Worm (Caenorhabditis elegans) whole organism, late embryonic: Measurements from ENCODE around the gene drr-1.

Experiments
- C08G9.2 ChIP-seq: sonication (generic microtip); optimal IDR thresholded peaks from 2 replicates; lab custom pipeline; 2016; ENCODE audit warnings: mild to moderate bottlenecking, missing genetic modification characterization, moderate library complexity, missing compliant biosample characterization
- C38D4.7 ChIP-seq: fragments of 200-800 bp; sonication (Bioruptor generic); optimal IDR thresholded peaks from 2 replicates; lab custom pipeline; 2018; ENCODE audit warnings: mild to moderate bottlenecking, missing genetic modification characterization, moderate library complexity, missing compliant biosample characterization
- F13H6.1 ChIP-seq: sonication (generic microtip); optimal IDR thresholded peaks from 2 replicates; lab custom pipeline; 2016; ENCODE audit warnings: missing genetic modification characterization, missing compliant biosample characterization
- K09A11.1 ChIP-seq: sonication (generic microtip); optimal IDR thresholded peaks from 2 replicates; lab custom pipeline; 2017; ENCODE audit warnings: antibody characterized with exemption, mild to moderate bottlenecking, missing genetic modification characterization, missing compliant biosample characterization; ENCODE audit not compliant: insufficient read depth
- ahr-1 ChIP-seq: sonication (generic microtip); optimal IDR thresholded peaks from 2 replicates; lab custom pipeline; 2016; ENCODE audit warnings: missing genetic modification characterization, missing compliant biosample characterization
- ama-1 ChIP-seq: fragments of 150-350 bp; optimal IDR thresholded peaks from 2 replicates; lab custom pipeline; 2014
- ceh-18 ChIP-seq: sonication (generic microtip); optimal IDR thresholded peaks from 2 replicates; lab custom pipeline; 2016; ENCODE audit warnings: missing genetic modification characterization, missing compliant biosample characterization
- ceh-30 ChIP-seq: fragments of 150-350 bp; optimal IDR thresholded peaks from 2 replicates; lab custom pipeline; 2014; ENCODE audit warnings: missing biosample characterization, missing genetic modification characterization
- ceh-31 ChIP-seq: sonication (generic microtip); optimal IDR thresholded peaks from 2 replicates; lab custom pipeline; 2016; ENCODE audit warnings: missing genetic modification characterization, missing compliant biosample characterization
- ceh-34 ChIP-seq: sonication (generic microtip); optimal IDR thresholded peaks from 2 replicates; lab custom pipeline; 2016; ENCODE audit warnings: mild to moderate bottlenecking, missing genetic modification characterization, missing compliant biosample characterization
- ceh-48 ChIP-seq: sonication (generic microtip); optimal IDR thresholded peaks from 2 replicates; lab custom pipeline; 2016; ENCODE audit warnings: missing genetic modification characterization, inconsistent platforms, missing compliant biosample characterization
- ceh-9 ChIP-seq: sonication (generic microtip); optimal IDR thresholded peaks from 2 replicates; lab custom pipeline; 2016; ENCODE audit warnings: mild to moderate bottlenecking, missing genetic modification characterization, inconsistent platforms, missing compliant biosample characterization
- dve-1 ChIP-seq: sonication (generic microtip); optimal IDR thresholded peaks from 2 replicates; lab custom pipeline; 2017; ENCODE audit warnings: antibody characterized with exemption, mild to moderate bottlenecking, missing genetic modification characterization, missing compliant biosample characterization
- elt-2 ChIP-seq: sonication (generic microtip); optimal IDR thresholded peaks from 2 replicates; lab custom pipeline; 2016; ENCODE audit warnings: missing genetic modification reagents, missing genetic modification characterization, missing compliant biosample characterization
- elt-4 ChIP-seq: sonication (generic microtip); optimal IDR thresholded peaks from 2 replicates; lab custom pipeline; 2016; ENCODE audit warnings: missing genetic modification characterization, missing compliant biosample characterization
- ets-4 ChIP-seq: sonication (generic microtip); optimal IDR thresholded peaks from 2 replicates; lab custom pipeline; 2016; ENCODE audit warnings: missing genetic modification characterization, missing compliant biosample characterization
- fkh-6 ChIP-seq: sonication (generic microtip); optimal IDR thresholded peaks from 2 replicates; lab custom pipeline; 2016; ENCODE audit warnings: missing genetic modification characterization, missing compliant biosample characterization
- hlh-30 ChIP-seq: sonication (generic microtip); optimal IDR thresholded peaks from 2 replicates; lab custom pipeline; 2017; ENCODE audit warnings: antibody characterized with exemption, missing genetic modification characterization, missing compliant biosample characterization; ENCODE audit not compliant: insufficient read depth
- hlh-6 ChIP-seq: sonication (generic microtip); optimal IDR thresholded peaks from 2 replicates; lab custom pipeline; 2016; ENCODE audit warnings: missing genotype, missing genetic modification characterization, missing compliant biosample characterization
- nfya-1 ChIP-seq: sonication (generic microtip); optimal IDR thresholded peaks from 2 replicates; lab custom pipeline; 2017; ENCODE audit warnings: missing genetic modification characterization, mild to moderate bottlenecking, missing compliant biosample characterization, antibody characterized with exemption, moderate library complexity
- pax-1 ChIP-seq: fragments of 150-350 bp; optimal IDR thresholded peaks from 2 replicates; lab custom pipeline; 2014; ENCODE audit warnings: missing biosample characterization, missing genetic modification characterization
- pha-4 ChIP-seq: fragments of 150-350 bp; optimal IDR thresholded peaks from 2 replicates; lab custom pipeline; 2018; ENCODE audit warnings: missing biosample characterization, missing genetic modification reagents, missing genetic modification characterization
- pqm-1 ChIP-seq: sonication (generic microtip); optimal IDR thresholded peaks from 2 replicates; lab custom pipeline; 2016; ENCODE audit warnings: missing genetic modification characterization, missing compliant biosample characterization
- pros-1 ChIP-seq: fragments of 150-350 bp; optimal IDR thresholded peaks from 2 replicates; lab custom pipeline; 2014; ENCODE audit warnings: missing biosample characterization, missing genetic modification reagents, missing genetic modification characterization
- ref-2 ChIP-seq: sonication (generic microtip); optimal IDR thresholded peaks from 2 replicates; lab custom pipeline; 2016; ENCODE audit warnings: missing genetic modification characterization, missing compliant biosample characterization
- rnt-1 ChIP-seq: sonication (generic microtip); optimal IDR thresholded peaks from 2 replicates; lab custom pipeline; 2016; ENCODE audit warnings: missing genetic modification characterization, missing compliant biosample characterization
- sdc-2 ChIP-seq: sonication (generic microtip); optimal IDR thresholded peaks from 2 replicates; lab custom pipeline; 2016; ENCODE audit warnings: missing genotype, missing genetic modification characterization, missing compliant biosample characterization
- syd-9 ChIP-seq: sonication (generic microtip); optimal IDR thresholded peaks from 2 replicates; lab custom pipeline; 2016; ENCODE audit warnings: mild to moderate bottlenecking, missing genetic modification characterization, moderate library complexity, missing compliant biosample characterization
- tbx-2 ChIP-seq: sonication (generic microtip); optimal IDR thresholded peaks from 2 replicates; lab custom pipeline; 2016; ENCODE audit warnings: missing genetic modification characterization, missing compliant biosample characterization
- ttx-3 ChIP-seq: sonication (generic microtip); optimal IDR thresholded peaks from 2 replicates; lab custom pipeline; 2016; ENCODE audit warnings: missing genetic modification reagents, missing genetic modification characterization, missing compliant biosample characterization
- unc-3 ChIP-seq, 2 experiments: fragments of 200-800 bp in 1 of 2; sonication (Bioruptor generic) in 1 of 2; sonication (generic microtip) in 1 of 2; conservative IDR thresholded peaks in 1 of 2; optimal IDR thresholded peaks in 1 of 2; 2 replicates each; pipeline versions ENCODE4 v1.3.6 to Lab custom; 2016 to 2022; ENCODE audit warnings: missing compliant biosample characterization in 2 of 2, missing genetic modification characterization in 2 of 2, missing genetic modification reagents in 1 of 2
- unc-42 ChIP-seq: sonication (generic microtip); optimal IDR thresholded peaks from 2 replicates; lab custom pipeline; 2016; ENCODE audit warnings: missing genotype, missing genetic modification characterization, missing compliant biosample characterization
- unc-55 ChIP-seq: sonication (generic microtip); optimal IDR thresholded peaks from 2 replicates; lab custom pipeline; 2017; ENCODE audit warnings: missing biosample characterization, missing genetic modification reagents, missing genetic modification characterization

drr-1 gene

ce11 chrII:13460592-13461395, 34.9 kb downstream of the drr-1 start, which contains the start of gene pqn-27:
pqn-27 (minus strand) TSS chrII:13460642.
- no peak for TF ChIP-seq C38D4.7 (GFP tag; lab: Kevin White, UChicago)
- TF ChIP-seq ceh-30 (tag; lab: Kevin White, UChicago) = peak; percentile 19
- peak; percentile 47 for TF ChIP-seq pax-1 (tag; lab: Kevin White, UChicago)
- TF ChIP-seq unc-3 (GFP tag; conservative IDR thresholded peaks at IDR 0.05; lab: Robert Waterston, UW) = no peak; the same call in 1 of the 2 replicates
- no peak for TF ChIP-seq unc-3 (tag; optimal IDR thresholded peaks at IDR 0.05; lab: Kevin White, UChicago)
- peak; percentile 37 for TF ChIP-seq nfya-1 (tag; lab: Kevin White, UChicago)
- peak; percentile 84 for TF ChIP-seq ama-1 (lab: Kevin White, UChicago)
- peak; percentile 18 for TF ChIP-seq dve-1 (tag; lab: Kevin White, UChicago)
- peak; percentile 30 for TF ChIP-seq unc-42
- peak; percentile 41 for TF ChIP-seq elt-2
- no peak for TF ChIP-seq fkh-6 (tag; lab: Kevin White, UChicago)

- peak; percentile 54 for TF ChIP-seq ceh-34 (tag; lab: Kevin White, UChicago)
- peak; percentile 72 for TF ChIP-seq ref-2
- peak; percentile 45 for TF ChIP-seq rnt-1
- TF ChIP-seq tbx-2 = peak; percentile 50
- peak; percentile 4 for TF ChIP-seq unc-55 (GFP tag; lab: Kevin White, UChicago)
- TF ChIP-seq ceh-9 (tag; lab: Kevin White, UChicago) = no peak
- peak; percentile 5 for TF ChIP-seq unc-42
- no peak for TF ChIP-seq syd-9 (tag; lab: Kevin White, UChicago)
- TF ChIP-seq ceh-31 (tag; lab: Kevin White, UChicago) = peak; percentile 24
- peak; percentile 64 for TF ChIP-seq nfya-1 (tag; lab: Kevin White, UChicago)
- TF ChIP-seq hlh-6 = peak; percentile 34
- TF ChIP-seq ceh-18 = peak; percentile 54
- no peak for TF ChIP-seq pros-1 (tag; lab: Kevin White, UChicago)
- no peak for TF ChIP-seq K09A11.1
- no peak for TF ChIP-seq ahr-1 (tag; lab: Kevin White, UChicago)
Observed at ce11 chrII:13456622-13457021, 39.1 kb downstream of the drr-1 start.

ce11 chrII:13454839-13455238, 40.9 kb downstream of the drr-1 start:
- TF ChIP-seq ceh-48 (tag; lab: Kevin White, UChicago) (peak; percentile 26), rnt-1 (no peak), pqm-1 (tag; lab: Kevin White, UChicago) (no peak), elt-4 (tag; lab: Kevin White, UChicago) (no peak), F13H6.1 (no peak), ets-4 (tag; lab: Kevin White, UChicago) (no peak), elt-2 (no peak), C08G9.2 (no peak)

ce11 chrII:13451321-13451720, 44.4 kb downstream of the drr-1 start:
- TF ChIP-seq fkh-6 (tag; lab: Kevin White, UChicago) = no peak
- TF ChIP-seq elt-4 (tag; lab: Kevin White, UChicago) = peak; percentile 30

ce11 chrII:13447668-13448067, 48.0 kb downstream of the drr-1 start:
- TF ChIP-seq tbx-2 (peak; percentile 43), nfya-1 (tag; lab: Kevin White, UChicago) (peak; percentile 74), ceh-31 (tag; lab: Kevin White, UChicago) (peak; percentile 20), unc-55 (GFP tag; lab: Kevin White, UChicago) (peak; percentile 74), sdc-2 (tag; lab: Kevin White, UChicago) (no peak), hlh-30 (tag; lab: Kevin White, UChicago) (peak; percentile 95), unc-42 (peak; percentile 55), elt-2 (peak; percentile 45), ceh-18 (peak; percentile 29), ttx-3 (no peak), pha-4 (tag; lab: Kevin White, UChicago) (no peak), pqm-1 (tag; lab: Kevin White, UChicago) (no peak), K09A11.1 (peak; percentile 31)
